Fruit fly (Drosophila melanogaster) whole organism, pupa: Measurements from ENCODE around the gene CG42299.

Experiments
- CG10348 ChIP-seq: fragments of 200-800 bp; sonication (Bioruptor generic); IDR thresholded peaks from 2 replicates; pipeline ENCODE4 v1.3.6; 2022; ENCODE audit warnings: missing biosample characterization, missing genetic modification characterization
- CG12605 ChIP-seq: fragments of 200-800 bp; sonication (Bioruptor generic); IDR thresholded peaks from 2 replicates; pipeline ENCODE4 v1.3.6; 2022; ENCODE audit warnings: missing biosample characterization, missing genetic modification characterization
- CG13204 ChIP-seq: fragments of 200-800 bp; sonication (Bioruptor generic); optimal IDR thresholded peaks from 2 replicates; lab custom pipeline; 2018; ENCODE audit warnings: missing biosample characterization, mild to moderate bottlenecking, missing genetic modification characterization, moderate library complexity
- CG14655 ChIP-seq: fragments of 200-800 bp; sonication (Bioruptor generic); optimal IDR thresholded peaks from 3 replicates; lab custom pipeline; 2017; ENCODE audit warnings: mild to moderate bottlenecking, missing biosample characterization, missing genetic modification reagents, missing genetic modification characterization
- CG15710 ChIP-seq: fragments of 200-800 bp; sonication (Bioruptor generic); optimal IDR thresholded peaks from 2 replicates; lab custom pipeline; 2018; ENCODE audit warnings: missing biosample characterization, mild to moderate bottlenecking, missing genetic modification characterization, moderate library complexity
- CG17806 ChIP-seq: fragments of 200-800 bp; sonication (Bioruptor generic); optimal IDR thresholded peaks from 2 replicates; lab custom pipeline; 2018; ENCODE audit warnings: missing biosample characterization, mild to moderate bottlenecking, missing genetic modification characterization, moderate library complexity
- CG32121 ChIP-seq: fragments of 200-800 bp; sonication (Bioruptor generic); IDR thresholded peaks from 2 replicates; pipeline ENCODE4 v1.3.6; 2022; ENCODE audit warnings: missing biosample characterization, missing genetic modification characterization
- CG34367 ChIP-seq: fragments of 200-800 bp; sonication (Bioruptor generic); optimal IDR thresholded peaks from 2 replicates; lab custom pipeline; 2018; ENCODE audit warnings: missing biosample characterization, mild to moderate bottlenecking, missing genetic modification characterization
- CG4496 ChIP-seq: fragments of 200-800 bp; sonication (Bioruptor generic); IDR thresholded peaks from 3 replicates; pipeline ENCODE4 v1.3.6; 2022; ENCODE audit warnings: missing biosample characterization, missing genetic modification characterization
- CG8159 ChIP-seq: fragments of 200-800 bp; sonication (Bioruptor generic); optimal IDR thresholded peaks from 3 replicates; lab custom pipeline; 2018; ENCODE audit warnings: missing biosample characterization, mild to moderate bottlenecking, missing genetic modification characterization, moderate library complexity
- CG8301 ChIP-seq: fragments of 200-800 bp; sonication (Bioruptor generic); optimal IDR thresholded peaks from 2 replicates; lab custom pipeline; 2018; ENCODE audit warnings: missing biosample characterization, mild to moderate bottlenecking, missing genetic modification characterization
- CG9948 ChIP-seq: fragments of 200-800 bp; sonication (Bioruptor generic); optimal IDR thresholded peaks from 2 replicates; lab custom pipeline; 2018; ENCODE audit warnings: missing biosample characterization, mild to moderate bottlenecking, missing genetic modification characterization, moderate library complexity
- D1 ChIP-seq: fragments of 200-800 bp; sonication (Bioruptor generic); optimal IDR thresholded peaks from 2 replicates; lab custom pipeline; 2018; ENCODE audit warnings: missing biosample characterization, mild to moderate bottlenecking, missing genetic modification characterization, moderate library complexity
- EcR ChIP-seq: fragments of 200-800 bp; sonication (Bioruptor generic); optimal IDR thresholded peaks from 3 replicates; lab custom pipeline; 2019; ENCODE audit warnings: missing biosample characterization, missing genetic modification characterization, mild to moderate bottlenecking, moderate library complexity, missing genetic modification reagents
- Ets98B ChIP-seq: fragments of 200-800 bp; sonication (Bioruptor generic); IDR thresholded peaks from 2 replicates; pipeline ENCODE4 v1.3.6; 2022; ENCODE audit warnings: missing biosample characterization, missing genetic modification characterization
- Pif1A ChIP-seq: fragments of 200-800 bp; sonication (Bioruptor generic); optimal IDR thresholded peaks from 3 replicates; lab custom pipeline; 2016; ENCODE audit warnings: missing biosample characterization, missing genetic modification characterization
- Pif1B ChIP-seq: fragments of 200-800 bp; sonication (Bioruptor generic); optimal IDR thresholded peaks from 3 replicates; lab custom pipeline; 2016; ENCODE audit warnings: missing biosample characterization, missing genetic modification characterization
- Snoo ChIP-seq: fragments of 200-800 bp; sonication (Bioruptor generic); optimal IDR thresholded peaks from 3 replicates; lab custom pipeline; 2017; ENCODE audit warnings: missing biosample characterization, mild to moderate bottlenecking, missing genetic modification characterization, inconsistent platforms
- fd96Ca ChIP-seq: fragments of 200-800 bp; sonication (Bioruptor generic); IDR thresholded peaks from 3 replicates; pipeline ENCODE4 v1.3.6; 2022; ENCODE audit warnings: missing biosample characterization, missing genetic modification characterization
- gl ChIP-seq: fragments of 200-800 bp; sonication (Bioruptor generic); optimal IDR thresholded peaks from 2 replicates; lab custom pipeline; 2018; ENCODE audit warnings: missing biosample characterization, mild to moderate bottlenecking, missing genetic modification characterization
- rn ChIP-seq: fragments of 200-800 bp; sonication (Bioruptor generic); IDR thresholded peaks from 2 replicates; pipeline ENCODE4 v1.3.6; 2022; ENCODE audit warnings: missing biosample characterization, missing genetic modification characterization

CG42299 gene

DNA sequence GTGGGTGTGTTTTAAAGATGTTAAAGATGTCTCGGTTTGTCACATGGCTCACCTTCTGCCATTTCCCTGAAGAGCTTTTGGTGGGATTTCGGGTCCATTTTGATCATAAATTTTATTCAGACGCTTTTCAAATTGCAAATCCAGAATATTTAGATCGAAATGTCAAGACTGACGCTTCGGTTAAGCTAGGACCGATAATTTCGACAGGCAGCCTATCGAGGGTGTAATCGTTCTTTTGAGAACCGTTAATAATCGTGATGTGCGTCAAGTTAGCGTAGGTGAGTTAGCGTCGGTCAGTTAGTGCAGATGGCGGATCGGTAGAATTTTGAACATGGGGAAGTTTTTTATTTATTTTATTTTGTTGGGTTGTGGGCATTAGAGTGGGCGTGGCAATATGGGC is at the start of gene CG42299:
Gene CG42299 (minus strand): TSS at position 127 of the 400 bp plus-strand sequence.
- TF ChIP-seq Snoo (no peak), CG32121 (no peak)

DNA sequence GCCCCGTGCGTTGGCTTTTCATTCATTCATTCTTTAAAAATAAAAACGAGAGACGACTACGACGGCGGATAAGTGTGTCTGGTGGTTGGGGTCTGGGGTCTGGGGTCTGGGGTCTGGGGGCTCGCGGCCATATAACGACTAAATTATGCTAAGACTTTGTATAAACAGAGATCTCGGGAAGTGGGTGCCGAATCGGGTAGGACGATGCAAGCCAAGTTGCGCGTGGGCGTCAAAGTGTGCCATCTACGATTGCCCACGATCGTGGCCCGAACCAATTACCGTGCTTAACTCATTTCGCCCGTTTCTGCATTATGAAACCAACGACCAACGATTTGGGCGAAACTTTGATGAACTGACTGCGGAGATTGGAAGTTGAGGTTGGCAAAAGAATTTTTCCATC is 48.3 kb upstream of the CG42299 start:
- no peak for TF ChIP-seq CG14655 (GFP tag; lab: Kevin White, UChicago)
- TF ChIP-seq gl (tag; lab: Kevin White, UChicago): no peak
- no peak for TF ChIP-seq CG9948
- TF ChIP-seq fd96Ca (GFP tag; lab: Robert Waterston, UW): no peak
- no peak for TF ChIP-seq CG34367 (tag; lab: Kevin White, UChicago)
- no peak for TF ChIP-seq CG17806 (tag; lab: Kevin White, UChicago)
- TF ChIP-seq CG8301 (tag; lab: Kevin White, UChicago): no peak
- TF ChIP-seq CG15710 (tag; lab: Kevin White, UChicago): no peak
- TF ChIP-seq Ets98B: no peak

DNA sequence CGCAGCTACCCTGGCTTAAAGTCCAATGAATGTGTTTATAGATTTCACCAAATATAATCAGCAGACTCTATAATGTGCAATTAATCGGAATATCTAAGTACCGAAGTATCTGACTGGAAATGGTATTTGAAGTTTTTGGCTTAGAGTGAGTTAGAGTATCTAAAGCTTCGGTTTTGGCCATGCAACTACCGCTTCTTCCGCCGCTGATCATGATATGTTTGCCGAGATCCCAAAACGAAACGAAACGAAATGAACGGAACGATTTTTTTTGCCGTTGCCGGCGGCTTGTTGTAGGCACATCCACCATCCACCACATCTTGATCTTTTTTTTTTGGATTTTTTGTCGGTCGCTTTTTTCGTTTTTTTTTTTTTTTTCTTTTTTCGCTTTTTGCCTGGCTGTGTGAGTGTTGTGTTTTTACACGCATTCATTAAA is 47.5 kb upstream of the CG42299 start:
- TF ChIP-seq CG4496 (GFP tag; lab: Robert Waterston, UW) (peak; percentile 95), CG8301 (tag; lab: Kevin White, UChicago) (peak; percentile 80), Snoo (peak; percentile 74), CG10348 (0 out of 2 replicates have a peak, but pooled peaks have one; percentile 5), rn (GFP tag; lab: Robert Waterston, UW) (peak; percentile 62; the same call in 1 of the 2 replicates), CG8159 (tag; lab: Kevin White, UChicago) (peak; percentile 68), CG12605 (GFP tag; lab: Robert Waterston, UW) (peak; percentile 90), Pif1A (peak; percentile 86), CG32121 (peak; percentile 91), EcR (no peak), Ets98B (peak; percentile 90), CG13204 (GFP tag; lab: Kevin White, UChicago) (peak; percentile 57), fd96Ca (GFP tag; lab: Robert Waterston, UW) (peak; percentile 90), CG17806 (tag; lab: Kevin White, UChicago) (peak; percentile 62), CG34367 (tag; lab: Kevin White, UChicago) (peak; percentile 60), CG15710 (tag; lab: Kevin White, UChicago) (peak; percentile 69), gl (tag; lab: Kevin White, UChicago) (peak; percentile 53), CG9948 (peak; percentile 55), Pif1B (peak; percentile 83), CG14655 (GFP tag; lab: Kevin White, UChicago) (peak; percentile 82), D1 (tag; lab: Kevin White, UChicago) (no peak)

- TF ChIP-seq CG32121: peak; percentile 64
- no peak for TF ChIP-seq D1 (tag; lab: Kevin White, UChicago)
- TF ChIP-seq CG12605 (GFP tag; lab: Robert Waterston, UW): peak; percentile 75; the same call in 1 of the 2 replicates
- no peak for TF ChIP-seq Snoo
- TF ChIP-seq gl (tag; lab: Kevin White, UChicago): peak; percentile 59
- peak; percentile 34 for TF ChIP-seq CG34367 (tag; lab: Kevin White, UChicago)
- TF ChIP-seq CG14655 (GFP tag; lab: Kevin White, UChicago): peak; percentile 67
- peak; percentile 6 for TF ChIP-seq CG17806 (tag; lab: Kevin White, UChicago)
- peak; percentile 57 for TF ChIP-seq CG13204 (GFP tag; lab: Kevin White, UChicago)
- no peak for TF ChIP-seq CG10348
- TF ChIP-seq Ets98B: peak; percentile 44
- TF ChIP-seq fd96Ca (GFP tag; lab: Robert Waterston, UW): peak; percentile 78
- TF ChIP-seq CG9948: no peak
- peak; percentile 33 for TF ChIP-seq CG8159 (tag; lab: Kevin White, UChicago)
- no peak for TF ChIP-seq rn (GFP tag; lab: Robert Waterston, UW)
- TF ChIP-seq CG4496 (GFP tag; lab: Robert Waterston, UW): peak; percentile 76
- TF ChIP-seq Pif1A: peak; percentile 4
- TF ChIP-seq CG8301 (tag; lab: Kevin White, UChicago): peak; percentile 52
- no peak for TF ChIP-seq EcR
- peak; percentile 3 for TF ChIP-seq Pif1B
- TF ChIP-seq CG15710 (tag; lab: Kevin White, UChicago): peak; percentile 35
These were observed 45.1 kb upstream of the CG42299 start for dm6 chrX:15620439-15621227.

DNA sequence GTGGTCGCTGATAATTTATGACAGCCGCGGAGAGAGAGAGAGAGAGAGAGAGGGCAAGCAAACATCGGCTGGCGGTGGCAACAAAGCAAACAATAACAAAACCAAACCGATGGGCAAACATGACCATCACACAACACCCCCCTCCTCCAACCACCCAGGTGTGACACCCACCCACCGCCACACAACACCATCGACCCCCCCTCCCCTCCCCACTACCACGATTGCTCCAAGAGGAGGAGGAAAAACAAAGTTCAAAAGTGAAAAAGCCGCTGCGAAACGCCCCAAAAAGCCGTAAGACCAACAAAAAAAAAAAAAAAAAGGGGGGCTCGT is 44.1 kb upstream of the CG42299 start:
- TF ChIP-seq EcR (no peak), CG34367 (tag; lab: Kevin White, UChicago) (no peak), Ets98B (no peak), CG15710 (tag; lab: Kevin White, UChicago) (no peak), fd96Ca (GFP tag; lab: Robert Waterston, UW) (no peak), Pif1B (no peak), CG12605 (GFP tag; lab: Robert Waterston, UW) (no peak), gl (tag; lab: Kevin White, UChicago) (no peak), CG13204 (GFP tag; lab: Kevin White, UChicago) (no peak), CG17806 (tag; lab: Kevin White, UChicago) (no peak), Snoo (no peak)
- TF ChIP-seq, all 21 proteins: peak for 0
